Fruit fly (Drosophila melanogaster) whole organism, wandering third instar larva: Measurements from ENCODE around the gene CG34159.

Experiments used
- foxo ChIP-seq, 2 experiments: fragments of 200-800 bp; sonication (Bioruptor generic); optimal IDR thresholded peaks; 2 replicates in 1 of 2; 3 replicates in 1 of 2; lab custom pipeline; 2016 to 2017; ENCODE audit warnings: missing biosample characterization in 2 of 2, missing genetic modification characterization in 2 of 2
- psq ChIP-seq: fragments of 200-800 bp; sonication (Bioruptor generic); optimal IDR thresholded peaks from 3 replicates; lab custom pipeline; 2017; ENCODE audit warnings: missing biosample characterization, mild to moderate bottlenecking, missing genetic modification characterization, moderate library complexity
- sage ChIP-seq: fragments of 200-800 bp; sonication (Bioruptor generic); optimal IDR thresholded peaks from 2 replicates; lab custom pipeline; 2016; ENCODE audit warnings: missing biosample characterization, mild to moderate bottlenecking, missing genetic modification characterization
- tai ChIP-seq: sonication (Bioruptor generic); optimal IDR thresholded peaks from 2 replicates; lab custom pipeline; 2016; ENCODE audit warnings: missing biosample characterization, missing genetic modification characterization

- TF ChIP-seq sage (GFP tag; lab: Kevin White, UChicago) (no peak), tai (no peak), psq (GFP tag; lab: Kevin White, UChicago) (no peak), foxo (GFP tag; optimal IDR thresholded peaks at IDR 0.05; lab: Kevin White, UChicago) (no peak)
Observed at dm6 chr2L:10180182-10180779, 23.8 kb downstream of the CG34159 start, which contains the start of gene CG44153.
